Worm (Caenorhabditis elegans) whole organism, L4 larva: ENCODE data around the gene map-1.

Experiments used
- aly-2 ChIP-seq: sonication (generic microtip); optimal IDR thresholded peaks from 2 replicates; lab custom pipeline; 2018; ENCODE audit warnings: missing biosample characterization, missing genetic modification characterization
- ceh-32 ChIP-seq: sonication (generic microtip); optimal IDR thresholded peaks from 2 replicates; lab custom pipeline; 2016; ENCODE audit warnings: mild to moderate bottlenecking, missing genetic modification characterization, missing compliant biosample characterization; ENCODE audit not compliant: poor library complexity
- ceh-82 ChIP-seq: sonication (generic microtip); optimal IDR thresholded peaks from 2 replicates; lab custom pipeline; 2017; ENCODE audit warnings: missing biosample characterization, missing genetic modification characterization
- lsy-2 ChIP-seq, 2 experiments: fragments of 150-350 bp in 1 of 2; sonication (generic microtip) in 1 of 2; optimal IDR thresholded peaks; 2 replicates each; lab custom pipeline; 2014 to 2017; ENCODE audit warnings: missing biosample characterization in 2 of 2, missing genetic modification characterization in 2 of 2
- madf-5 ChIP-seq, 2 experiments: fragments of 200-800 bp; sonication (Bioruptor generic); IDR thresholded peaks; 2 replicates each; pipeline ENCODE4 v1.3.6; 2022; ENCODE audit warnings: missing compliant biosample characterization in 2 of 2, missing genetic modification characterization in 2 of 2
- nhr-10 ChIP-seq: fragments of 150-350 bp; optimal IDR thresholded peaks from 2 replicates; lab custom pipeline; 2014; ENCODE audit warnings: missing biosample characterization, missing genetic modification characterization
- nhr-102 ChIP-seq: sonication (generic microtip); optimal IDR thresholded peaks from 2 replicates; lab custom pipeline; 2016; ENCODE audit warnings: mild to moderate bottlenecking, missing genetic modification characterization, moderate library complexity, missing compliant biosample characterization
- nhr-41 ChIP-seq: fragments of 200-800 bp; sonication (Bioruptor generic); IDR thresholded peaks from 2 replicates; pipeline ENCODE4 v1.3.6; 2022; ENCODE audit warnings: missing genetic modification reagents, missing genetic modification characterization, missing compliant biosample characterization
- nhr-76 ChIP-seq: fragments of 150-350 bp; optimal IDR thresholded peaks from 2 replicates; lab custom pipeline; 2014; ENCODE audit warnings: missing biosample characterization, missing genetic modification characterization
- nhr-77 ChIP-seq: fragments of 150-350 bp; optimal IDR thresholded peaks from 2 replicates; lab custom pipeline; 2014; ENCODE audit warnings: missing biosample characterization, missing genetic modification characterization
- pha-4 ChIP-seq, 2 experiments: fragments of 150-350 bp in 1 of 2; fragments of 200-800 bp in 1 of 2; sonication (Bioruptor generic) in 1 of 2; IDR thresholded peaks in 1 of 2; optimal IDR thresholded peaks in 1 of 2; 2 replicates each; pipeline versions ENCODE4 v1.3.6 to Lab custom; 2014 to 2022; ENCODE audit warnings: missing genetic modification characterization in 2 of 2, missing genetic modification reagents in 2 of 2, missing biosample characterization in 1 of 2, missing compliant biosample characterization in 1 of 2
- skn-1 ChIP-seq: fragments of 150-350 bp; optimal IDR thresholded peaks from 2 replicates; lab custom pipeline; 2014; ENCODE audit warnings: missing biosample characterization, missing genetic modification characterization
- unc-130 ChIP-seq: sonication (generic microtip); optimal IDR thresholded peaks from 2 replicates; lab custom pipeline; 2016; ENCODE audit warnings: missing genetic modification reagents, missing genetic modification characterization, missing compliant biosample characterization
- unc-39 ChIP-seq: sonication (generic microtip); optimal IDR thresholded peaks from 2 replicates; lab custom pipeline; 2017; ENCODE audit warnings: missing biosample characterization, missing genetic modification characterization

- TF ChIP-seq nhr-102 (tag; lab: Kevin White, UChicago) = no peak
- no peak for TF ChIP-seq nhr-77 (tag; lab: Kevin White, UChicago)
- TF ChIP-seq madf-5 (GFP tag; IDR thresholded peaks at IDR 0.05; lab: Robert Waterston, UW) = no peak
- no peak for TF ChIP-seq ceh-82 (tag; lab: Kevin White, UChicago)
- TF ChIP-seq pha-4 (GFP tag; IDR thresholded peaks at IDR 0.05; lab: Robert Waterston, UW) = no peak
- TF ChIP-seq pha-4 (tag; optimal IDR thresholded peaks at IDR 0.05; lab: Kevin White, UChicago) = no peak
- TF ChIP-seq unc-39 (tag; lab: Kevin White, UChicago) = no peak
- TF ChIP-seq ceh-32 = no peak
- no peak for TF ChIP-seq lsy-2 (tag; optimal IDR thresholded peaks at IDR 0.05; lab: Kevin White, UChicago)
- TF ChIP-seq skn-1 = no peak
- no peak for TF ChIP-seq unc-130 (GFP tag; lab: Kevin White, UChicago)
- TF ChIP-seq nhr-10 (tag; lab: Kevin White, UChicago) = no peak
- no peak for TF ChIP-seq aly-2 (tag; lab: Kevin White, UChicago)
- TF ChIP-seq nhr-76 (tag; lab: Kevin White, UChicago) = no peak
- TF ChIP-seq nhr-41 (GFP tag; lab: Robert Waterston, UW) = no peak
These were observed 18.9 kb downstream of the map-1 start for ce11 chrIV:3667796-3668195.
